Worm (Caenorhabditis elegans): ENCODE data around the gene Y62E10A.24.

Gene Y62E10A.24

ce11 chrIV:13393246-13393716 is 22.8 kb downstream of the Y62E10A.24 start (continued):
- TF ChIP-seq atf-7 (tag; optimal IDR thresholded peaks at IDR 0.05) (peak; percentile 44), somi-1 (GFP tag; optimal IDR thresholded peaks at IDR 0.05) (peak; percentile 25)

ce11 chrIV:13394686-13395085 is 24.2 kb downstream of the Y62E10A.24 start:
- TF ChIP-seq zim-3 (tag; optimal IDR thresholded peaks at IDR 0.05) (no peak), ama-1 (optimal IDR thresholded peaks at IDR 0.05) (peak; percentile 42), ama-1 (GFP tag; optimal IDR thresholded peaks at IDR 0.05) (no peak)

ce11 chrIV:13395255-13395654 is 24.7 kb downstream of the Y62E10A.24 start:
- 0 out of 2 replicates have a peak, but pooled peaks have one; percentile 30 for TF ChIP-seq madf-3 (GFP tag; IDR thresholded peaks at IDR 0.05)
- peak; percentile 82 for TF ChIP-seq K12H6.12 (tag; optimal IDR thresholded peaks at IDR 0.05)
- TF ChIP-seq lag-1 (GFP tag; IDR thresholded peaks at IDR 0.05): no peak
- TF ChIP-seq F52B5.7 (tag; optimal IDR thresholded peaks at IDR 0.05): no peak
- TF ChIP-seq F22D6.2 (tag; optimal IDR thresholded peaks at IDR 0.05): peak; percentile 19
- TF ChIP-seq hmg-1.2 (GFP tag; IDR thresholded peaks at IDR 0.05): peak; percentile 89
- no peak for TF ChIP-seq mes-4 (tag; optimal IDR thresholded peaks at IDR 0.05)
- peak; percentile 39 for TF ChIP-seq ztf-3 (GFP tag; optimal IDR thresholded peaks at IDR 0.05)
- peak; percentile 58 for TF ChIP-seq ztf-18 (tag; optimal IDR thresholded peaks at IDR 0.05)
- 0 out of 2 replicates have a peak, but pooled peaks have one; percentile 43 for TF ChIP-seq Y56A3A.18 (GFP tag; IDR thresholded peaks at IDR 0.05)
- 0 out of 2 replicates have a peak, but pooled peaks have one; percentile 6 for TF ChIP-seq cebp-2 (GFP tag; IDR thresholded peaks at IDR 0.05)
- peak; percentile 89 for TF ChIP-seq ztf-26 (tag; optimal IDR thresholded peaks at IDR 0.05)
- peak; percentile 44; the same call in 1 of the 2 replicates for TF ChIP-seq lir-1 (GFP tag; conservative IDR thresholded peaks at IDR 0.05)
- TF ChIP-seq ztf-22 (GFP tag; optimal IDR thresholded peaks at IDR 0.05): peak; percentile 62
- no peak for TF ChIP-seq efl-1 (GFP tag; optimal IDR thresholded peaks at IDR 0.05)
- TF ChIP-seq unc-62 (GFP tag; optimal IDR thresholded peaks at IDR 0.05): no peak
- peak; percentile 57 for TF ChIP-seq tbp1 (GFP tag; optimal IDR thresholded peaks at IDR 0.05)
- peak in 1 of 3 experiments; percentile 37 for TF ChIP-seq lin-35 (GFP tag; optimal IDR thresholded peaks at IDR 0.05)
- peak; percentile 64; the same call in 1 of the 2 replicates for TF ChIP-seq K11D2.4 (GFP tag; IDR thresholded peaks at IDR 0.05)
- TF ChIP-seq C17E4.6 (GFP tag; IDR thresholded peaks at IDR 0.05): peak; percentile 65; the same call in 1 of the 2 replicates
- TF ChIP-seq lin-54 (GFP tag; optimal IDR thresholded peaks at IDR 0.05): peak; percentile 44
- peak; percentile 49 for TF ChIP-seq rcor-1 (GFP tag; IDR thresholded peaks at IDR 0.05)
- peak; percentile 62; the same call in 1 of the 2 replicates for TF ChIP-seq dox-1 (GFP tag; IDR thresholded peaks at IDR 0.05)
- peak; percentile 77 for TF ChIP-seq mcd-1 (GFP tag; IDR thresholded peaks at IDR 0.05)
- TF ChIP-seq lin-26 (GFP tag; IDR thresholded peaks at IDR 0.05): 0 out of 2 replicates have a peak, but pooled peaks have one; percentile 43
- peak; percentile 97 for TF ChIP-seq zfh-2 (GFP tag; conservative IDR thresholded peaks at IDR 0.05)
- TF ChIP-seq let-526 (GFP tag; IDR thresholded peaks at IDR 0.05): no peak
- 0 out of 2 replicates have a peak, but pooled peaks have one; percentile 51 for TF ChIP-seq nfyb-1 (GFP tag; IDR thresholded peaks at IDR 0.05)
- peak; percentile 88 for TF ChIP-seq chd-7 (tag; optimal IDR thresholded peaks at IDR 0.05)
- peak; percentile 75 for TF ChIP-seq B0336.3 (GFP tag; IDR thresholded peaks at IDR 0.05)
- no peak for TF ChIP-seq Y53G8AR.9 (GFP tag; conservative IDR thresholded peaks at IDR 0.05)
- TF ChIP-seq nfya-2 (GFP tag; IDR thresholded peaks at IDR 0.05): no peak
- TF ChIP-seq egl-44 (GFP tag; IDR thresholded peaks at IDR 0.05): peak; percentile 58
- no peak for TF ChIP-seq nhr-179 (tag; optimal IDR thresholded peaks at IDR 0.05)
- TF ChIP-seq atf-7 (tag; optimal IDR thresholded peaks at IDR 0.05): peak; percentile 82
- TF ChIP-seq unc-130 (GFP tag; optimal IDR thresholded peaks at IDR 0.05): no peak
- TF ChIP-seq ama-1 (optimal IDR thresholded peaks at IDR 0.05): no peak
- no peak for TF ChIP-seq ama-1 (GFP tag; optimal IDR thresholded peaks at IDR 0.05)
- TF ChIP-seq him-1 (tag; optimal IDR thresholded peaks at IDR 0.05): no peak
- TF ChIP-seq snpc-4 (GFP tag; optimal IDR thresholded peaks at IDR 0.05): no peak
- peak in 3 of 4 experiments; percentile 30 to 51 (median 42) for TF ChIP-seq snpc-4 (tag; optimal IDR thresholded peaks at IDR 0.05)
- peak; percentile 49; the same call in 1 of the 2 replicates for TF ChIP-seq pbrm-1 (GFP tag; IDR thresholded peaks at IDR 0.05)
- TF ChIP-seq dpl-1 (GFP tag; optimal IDR thresholded peaks at IDR 0.05): no peak

Measured in whole organism, young adult.